Worm (Caenorhabditis elegans) whole organism, mixed stage, embryonic: ENCODE data around the gene marg-1.
A peak's percentile ranks its signal among the peaks of the same experiment; 100 is the strongest.

Experiments
- bed-3 ChIP-seq: fragments of 200-800 bp; sonication (Bioruptor generic); optimal IDR thresholded peaks from 3 replicates; lab custom pipeline; 2018; ENCODE audit warnings: mild to moderate bottlenecking, missing genetic modification characterization, moderate library complexity, missing compliant biosample characterization
- blmp-1 ChIP-seq: fragments of 150-350 bp; optimal IDR thresholded peaks from 2 replicates; lab custom pipeline; 2014; ENCODE audit warnings: missing biosample characterization, missing genetic modification characterization
- ceh-43 ChIP-seq: fragments of 200-800 bp; sonication (Bioruptor generic); optimal IDR thresholded peaks from 2 replicates; lab custom pipeline; 2018; ENCODE audit warnings: mild to moderate bottlenecking, missing genetic modification characterization, moderate library complexity, missing compliant biosample characterization
- ces-1 ChIP-seq: fragments of 150-350 bp; optimal IDR thresholded peaks from 2 replicates; lab custom pipeline; 2014; ENCODE audit warnings: missing biosample characterization, missing genetic modification reagents, missing genetic modification characterization
- cnd-1 ChIP-seq: fragments of 200-800 bp; sonication (Bioruptor generic); optimal IDR thresholded peaks from 2 replicates; lab custom pipeline; 2018; ENCODE audit warnings: mild to moderate bottlenecking, missing genetic modification characterization, missing compliant biosample characterization
- drap-1 ChIP-seq: fragments of 200-800 bp; sonication (Bioruptor generic); optimal IDR thresholded peaks from 3 replicates; lab custom pipeline; 2018; ENCODE audit warnings: mild to moderate bottlenecking, missing genetic modification characterization, missing compliant biosample characterization
- elt-3 ChIP-seq: fragments of 150-350 bp; optimal IDR thresholded peaks from 2 replicates; lab custom pipeline; 2014; ENCODE audit warnings: missing biosample characterization, missing genetic modification characterization
- flh-1 ChIP-seq: fragments of 200-800 bp; sonication (Bioruptor generic); optimal IDR thresholded peaks from 2 replicates; lab custom pipeline; 2018; ENCODE audit warnings: mild to moderate bottlenecking, missing genetic modification characterization, moderate library complexity, missing compliant biosample characterization
- ham-2 ChIP-seq: fragments of 200-800 bp; sonication (Bioruptor generic); optimal IDR thresholded peaks from 2 replicates; lab custom pipeline; 2018; ENCODE audit warnings: mild to moderate bottlenecking, missing genetic modification characterization, missing compliant biosample characterization
- hlh-1 ChIP-seq: fragments of 150-350 bp; optimal IDR thresholded peaks from 2 replicates; lab custom pipeline; 2014; ENCODE audit warnings: missing biosample characterization, missing genetic modification reagents, missing genetic modification characterization
- lin-13 ChIP-seq: fragments of 150-350 bp; optimal IDR thresholded peaks from 2 replicates; lab custom pipeline; 2014; ENCODE audit warnings: missing biosample characterization, missing genetic modification characterization
- lin-32 ChIP-seq: fragments of 200-800 bp; sonication (Bioruptor generic); optimal IDR thresholded peaks from 2 replicates; lab custom pipeline; 2018; ENCODE audit warnings: mild to moderate bottlenecking, missing genetic modification characterization, missing compliant biosample characterization
- lsy-2 ChIP-seq: fragments of 150-350 bp; optimal IDR thresholded peaks from 2 replicates; lab custom pipeline; 2014; ENCODE audit warnings: missing biosample characterization, missing genetic modification characterization
- mab-5 ChIP-seq: fragments of 150-350 bp; optimal IDR thresholded peaks from 2 replicates; lab custom pipeline; 2014; ENCODE audit warnings: missing biosample characterization, missing genetic modification characterization
- mep-1 ChIP-seq: fragments of 150-350 bp; optimal IDR thresholded peaks from 2 replicates; lab custom pipeline; 2017; ENCODE audit warnings: missing biosample characterization, missing genetic modification reagents, missing genetic modification characterization, inconsistent platforms
- mls-2 ChIP-seq: sonication (generic microtip); optimal IDR thresholded peaks from 2 replicates; lab custom pipeline; 2016; ENCODE audit warnings: mild to moderate bottlenecking, missing genetic modification characterization, moderate library complexity, missing compliant biosample characterization
- nhr-12 ChIP-seq: fragments of 150-350 bp; optimal IDR thresholded peaks from 2 replicates; lab custom pipeline; 2014; ENCODE audit warnings: missing biosample characterization, missing genetic modification characterization
- nhr-2 ChIP-seq: fragments of 150-350 bp; optimal IDR thresholded peaks from 2 replicates; lab custom pipeline; 2014; ENCODE audit warnings: missing biosample characterization, missing genetic modification characterization
- nhr-237 ChIP-seq: fragments of 150-350 bp; optimal IDR thresholded peaks from 2 replicates; lab custom pipeline; 2014; ENCODE audit warnings: missing biosample characterization, missing genetic modification characterization
- nhr-28 ChIP-seq: fragments of 150-350 bp; optimal IDR thresholded peaks from 2 replicates; lab custom pipeline; 2014; ENCODE audit warnings: missing biosample characterization, missing genetic modification characterization
- nhr-76 ChIP-seq: sonication (generic microtip); optimal IDR thresholded peaks from 2 replicates; lab custom pipeline; 2017; ENCODE audit warnings: missing biosample characterization, missing genetic modification characterization
- pha-4 ChIP-seq: fragments of 150-350 bp; optimal IDR thresholded peaks from 2 replicates; lab custom pipeline; 2018; ENCODE audit warnings: missing biosample characterization, missing genetic modification reagents, missing genetic modification characterization
- sem-2 ChIP-seq: fragments of 200-800 bp; sonication (Bioruptor generic); optimal IDR thresholded peaks from 2 replicates; lab custom pipeline; 2018; ENCODE audit warnings: mild to moderate bottlenecking, missing genetic modification characterization, missing compliant biosample characterization
- snpc-4 ChIP-seq: fragments of 150-350 bp; optimal IDR thresholded peaks from 2 replicates; lab custom pipeline; 2014; ENCODE audit warnings: missing biosample characterization, missing genetic modification characterization
- sptf-1 ChIP-seq: sonication (generic microtip); optimal IDR thresholded peaks from 2 replicates; lab custom pipeline; 2017; ENCODE audit warnings: mild to moderate bottlenecking, missing genetic modification characterization, moderate library complexity, missing compliant biosample characterization
- tbx-8 ChIP-seq: fragments of 200-800 bp; sonication (Bioruptor generic); optimal IDR thresholded peaks from 2 replicates; lab custom pipeline; 2018; ENCODE audit warnings: mild to moderate bottlenecking, missing genetic modification characterization, moderate library complexity, missing compliant biosample characterization
- unc-120 ChIP-seq: sonication (generic microtip); optimal IDR thresholded peaks from 2 replicates; lab custom pipeline; 2017; ENCODE audit warnings: missing genetic modification characterization, missing compliant biosample characterization; ENCODE audit not compliant: poor library complexity, severe bottlenecking
- unc-39 ChIP-seq: fragments of 150-350 bp; optimal IDR thresholded peaks from 2 replicates; lab custom pipeline; 2014; ENCODE audit warnings: missing biosample characterization, missing genetic modification characterization
- unc-62 ChIP-seq: fragments of 150-350 bp; optimal IDR thresholded peaks from 2 replicates; lab custom pipeline; 2014; ENCODE audit warnings: missing biosample characterization, missing genetic modification reagents, missing genetic modification characterization
- ztf-11 ChIP-seq: fragments of 150-350 bp; optimal IDR thresholded peaks from 2 replicates; lab custom pipeline; 2014; ENCODE audit warnings: missing biosample characterization, missing genetic modification characterization

Gene marg-1

DNA sequence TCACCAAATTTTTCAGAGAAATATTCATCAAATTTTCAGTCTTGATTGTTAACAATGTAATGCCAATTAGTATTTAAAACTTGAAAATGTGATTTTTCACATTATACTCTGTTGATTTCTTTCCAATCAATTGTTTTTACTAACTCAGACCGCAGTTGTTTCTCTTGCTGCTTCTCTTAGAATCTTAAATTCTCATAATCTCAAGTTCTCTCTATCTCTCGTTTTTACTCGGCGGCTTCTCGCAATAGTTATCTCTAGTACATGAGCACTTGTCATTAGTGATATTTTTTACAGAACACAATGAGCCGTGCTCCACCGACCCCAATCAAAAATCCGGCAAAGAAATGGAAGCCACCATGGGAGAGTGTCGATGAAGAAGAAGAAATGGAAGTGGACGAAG lies 26.2 kb upstream of the marg-1 start, which contains the start of gene F35A5.1:
Gene F35A5.1, plus strand, starts transcription at position 301 of the 400 bp plus-strand sequence.
- TF ChIP-seq ham-2 (no peak), cnd-1 (tag; lab: Kevin White, UChicago) (no peak), unc-39 (tag; lab: Kevin White, UChicago) (no peak), ces-1 (GFP tag; lab: Kevin White, UChicago) (no peak), mep-1 (tag; lab: Kevin White, UChicago) (no peak), unc-62 (GFP tag; lab: Kevin White, UChicago) (no peak), elt-3 (tag; lab: Kevin White, UChicago) (no peak), nhr-2 (tag; lab: Kevin White, UChicago) (no peak), ztf-11 (tag; lab: Kevin White, UChicago) (no peak), tbx-8 (GFP tag; lab: Kevin White, UChicago) (no peak), unc-120 (tag; lab: Kevin White, UChicago) (no peak), nhr-76 (tag; lab: Kevin White, UChicago) (no peak), pha-4 (tag; lab: Kevin White, UChicago) (no peak), ceh-43 (GFP tag; lab: Kevin White, UChicago) (no peak), flh-1 (GFP tag; lab: Kevin White, UChicago) (no peak)

- TF ChIP-seq flh-1 (GFP tag; lab: Kevin White, UChicago) (no peak), hlh-1 (tag; lab: Kevin White, UChicago) (no peak), nhr-28 (tag; lab: Kevin White, UChicago) (no peak), lin-32 (GFP tag; lab: Kevin White, UChicago) (no peak), tbx-8 (GFP tag; lab: Kevin White, UChicago) (no peak), pha-4 (tag; lab: Kevin White, UChicago) (no peak), mep-1 (tag; lab: Kevin White, UChicago) (no peak), sem-2 (GFP tag; lab: Kevin White, UChicago) (no peak), ceh-43 (GFP tag; lab: Kevin White, UChicago) (no peak), ham-2 (no peak), ces-1 (GFP tag; lab: Kevin White, UChicago) (no peak)
- TF ChIP-seq, all 35 proteins: peak for 0
Observed at ce11 chrX:3804837-3805236, 23.9 kb upstream of the marg-1 start, which contains the start of gene F35A5.2. Gene F35A5.2, plus strand, starts transcription at chrX:3805137.

DNA sequence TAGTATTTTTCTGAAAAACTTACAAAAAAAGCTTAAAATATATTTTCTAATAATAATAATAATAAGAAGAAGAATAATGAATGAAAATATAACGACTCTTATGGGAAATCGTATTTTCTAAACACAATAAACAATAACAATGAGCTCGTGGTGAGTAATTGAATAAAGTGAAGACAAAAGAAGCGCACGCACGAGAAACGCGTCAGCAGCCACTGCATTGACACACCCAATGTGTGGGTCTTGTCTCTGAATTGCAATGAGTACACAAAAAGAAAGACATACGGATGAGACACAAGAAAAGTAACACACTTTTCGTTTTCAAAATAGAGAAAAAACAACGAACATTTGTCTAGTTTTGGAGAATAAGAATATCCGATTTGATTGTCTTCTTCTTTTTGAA lies 22.4 kb upstream of the marg-1 start, which contains the start of gene F35A5.8:
Gene F35A5.8, minus strand, starts transcription at position 151 of the 400 bp plus-strand sequence.
- TF ChIP-seq ces-1 (GFP tag; lab: Kevin White, UChicago) (peak; percentile 98), bed-3 (GFP tag; lab: Kevin White, UChicago) (no peak), ham-2 (no peak), nhr-237 (peak; percentile 46), mab-5 (tag; lab: Kevin White, UChicago) (no peak), sptf-1 (tag; lab: Kevin White, UChicago) (peak; percentile 13), unc-120 (tag; lab: Kevin White, UChicago) (peak; percentile 26), lsy-2 (peak; percentile 38), blmp-1 (tag; lab: Kevin White, UChicago) (peak; percentile 5), nhr-12 (tag; lab: Kevin White, UChicago) (no peak), pha-4 (tag; lab: Kevin White, UChicago) (peak; percentile 82), lin-13 (tag; lab: Kevin White, UChicago) (peak; percentile 94), snpc-4 (tag; lab: Kevin White, UChicago) (no peak), elt-3 (tag; lab: Kevin White, UChicago) (no peak), unc-62 (GFP tag; lab: Kevin White, UChicago) (peak; percentile 4), ceh-43 (GFP tag; lab: Kevin White, UChicago) (peak; percentile 9), mls-2 (tag; lab: Kevin White, UChicago) (no peak), mep-1 (tag; lab: Kevin White, UChicago) (peak; percentile 53)

DNA sequence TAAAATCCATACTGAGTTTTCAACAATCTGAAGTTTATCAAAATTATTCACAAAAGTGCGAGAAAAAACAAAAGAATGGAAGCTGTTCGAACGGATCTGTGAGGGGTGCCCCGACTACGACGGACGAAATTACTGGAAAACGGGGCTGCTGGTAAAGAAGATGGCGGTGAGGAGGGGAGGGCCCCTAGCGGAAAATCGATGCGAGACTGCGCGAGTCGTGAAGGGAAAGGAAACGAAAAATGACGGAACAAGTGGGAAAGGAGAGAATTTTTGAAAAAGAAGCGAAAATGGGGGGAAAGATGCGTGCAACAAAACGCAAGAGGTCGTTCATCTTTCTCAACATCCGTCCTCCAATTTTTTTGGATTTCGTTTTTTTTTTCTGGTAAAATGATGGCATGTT lies 21.8 kb upstream of the marg-1 start:
- TF ChIP-seq flh-1 (GFP tag; lab: Kevin White, UChicago) (no peak), mls-2 (tag; lab: Kevin White, UChicago) (peak; percentile 28), ham-2 (no peak), mep-1 (tag; lab: Kevin White, UChicago) (peak; percentile 26)

DNA sequence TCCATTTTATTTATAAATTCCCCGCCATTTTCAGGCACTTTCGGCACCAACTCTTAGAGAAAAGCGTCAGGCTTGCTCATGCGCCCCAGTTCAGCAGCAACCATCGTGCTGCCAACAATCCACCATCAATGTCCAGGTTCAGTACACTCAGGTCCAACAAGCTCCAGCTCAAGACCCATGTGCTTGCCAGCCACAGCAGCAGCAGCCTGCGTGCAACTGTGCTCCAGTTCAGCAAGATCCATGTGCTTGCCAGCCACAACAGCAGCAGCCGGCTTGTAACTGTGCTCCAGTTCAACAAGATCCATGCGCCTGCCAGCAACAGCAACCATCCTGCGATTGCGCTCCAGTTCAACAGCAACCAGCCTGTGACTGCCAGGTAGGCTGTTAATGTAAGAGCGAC lies 17.3 kb upstream of the marg-1 start:
- TF ChIP-seq nhr-2 (tag; lab: Kevin White, UChicago): no peak
- TF ChIP-seq drap-1 (GFP tag; lab: Kevin White, UChicago): no peak
- no peak for TF ChIP-seq unc-120 (tag; lab: Kevin White, UChicago)
- TF ChIP-seq snpc-4 (tag; lab: Kevin White, UChicago): no peak
- TF ChIP-seq mab-5 (tag; lab: Kevin White, UChicago): no peak
- no peak for TF ChIP-seq lsy-2
